Fruit fly (Drosophila melanogaster) Kc167 (cell line): ENCODE results near the gene Uqcc1.

Source experiments
- Myc ChIP-seq: fragments of >200 bp; optimal IDR thresholded peaks from 2 replicates; lab custom pipeline; 2017; ENCODE audit warnings: missing external identifiers
- Sin3A ChIP-seq: fragments of >200 bp; optimal IDR thresholded peaks from 2 replicates; lab custom pipeline; 2018; ENCODE audit warnings: missing external identifiers
- h ChIP-seq: fragments of >200 bp; optimal IDR thresholded peaks from 3 replicates; lab custom pipeline; 2018; ENCODE audit warnings: missing external identifiers
- insv ChIP-seq: fragments of >200 bp; optimal IDR thresholded peaks from 3 replicates; lab custom pipeline; 2018; ENCODE audit warnings: missing external identifiers
- psq ChIP-seq: fragments of >200 bp; optimal IDR thresholded peaks from 2 replicates; lab custom pipeline; 2017; ENCODE audit warnings: missing external identifiers
- ttk ChIP-seq: sonication (Bioruptor generic); optimal IDR thresholded peaks from 2 replicates; lab custom pipeline; 2017; ENCODE audit warnings: missing external identifiers

- TF ChIP-seq psq (lab: Kevin White, UChicago) = no peak
- TF ChIP-seq Myc (lab: Kevin White, UChicago) = no peak
- no peak for TF ChIP-seq h (lab: Kevin White, UChicago)
- no peak for TF ChIP-seq Sin3A (lab: Kevin White, UChicago)
- TF ChIP-seq insv = no peak
- no peak for TF ChIP-seq ttk (lab: Kevin White, UChicago)
Measured at dm6 chr3L:6976601-6977140, 18.8 kb upstream of the Uqcc1 start.
